Fruit fly (Drosophila melanogaster) whole organism, embryonic: ENCODE results near the gene CG17687.
A peak's percentile ranks its signal among the peaks of the same experiment; 100 is the strongest.

Experiments used
- Ada2b ChIP-seq: fragments of 200-800 bp; sonication (Bioruptor generic); IDR thresholded peaks from 2 replicates; pipeline ENCODE4 v1.3.6; 2022; ENCODE audit warnings: missing biosample characterization, missing genetic modification characterization
- Atf6 ChIP-seq: fragments of 200-800 bp; sonication (Bioruptor generic); IDR thresholded peaks from 2 replicates; pipeline ENCODE4 v1.3.6; 2022; ENCODE audit warnings: missing biosample characterization, missing genetic modification characterization
- CG10267 ChIP-seq: fragments of 200-800 bp; sonication (Bioruptor generic); optimal IDR thresholded peaks from 2 replicates; lab custom pipeline; 2018; ENCODE audit warnings: missing biosample characterization, mild to moderate bottlenecking, missing genetic modification characterization, moderate library complexity
- CG11093 ChIP-seq: fragments of 200-800 bp; sonication (Bioruptor generic); IDR thresholded peaks from 3 replicates; pipeline ENCODE4 v1.3.6; 2022; ENCODE audit warnings: missing biosample characterization, missing genetic modification characterization
- CG11456 ChIP-seq: fragments of 200-800 bp; sonication (Bioruptor generic); IDR thresholded peaks from 3 replicates; pipeline ENCODE4 v1.3.6; 2022; ENCODE audit warnings: missing biosample characterization, missing genetic modification characterization
- CG12219 ChIP-seq: fragments of 200-800 bp; sonication (Bioruptor generic); optimal IDR thresholded peaks from 3 replicates; lab custom pipeline; 2018; ENCODE audit warnings: missing biosample characterization, mild to moderate bottlenecking, missing genetic modification characterization
- CG1233 ChIP-seq: fragments of 200-800 bp; sonication (Bioruptor generic); optimal IDR thresholded peaks from 4 replicates; lab custom pipeline; 2018; ENCODE audit warnings: missing biosample characterization, mild to moderate bottlenecking, missing genetic modification characterization
- CG12391 ChIP-seq: fragments of 200-800 bp; sonication (Bioruptor generic); optimal IDR thresholded peaks from 3 replicates; lab custom pipeline; 2018; ENCODE audit warnings: missing biosample characterization, mild to moderate bottlenecking, missing genetic modification characterization, moderate library complexity
- CG12659 ChIP-seq: fragments of 200-800 bp; sonication (Bioruptor generic); optimal IDR thresholded peaks from 3 replicates; lab custom pipeline; 2017; ENCODE audit warnings: mild to moderate bottlenecking, missing biosample characterization, missing genetic modification reagents, missing genetic modification characterization
- CG14667 ChIP-seq: fragments of 200-800 bp; sonication (Bioruptor generic); IDR thresholded peaks from 2 replicates; pipeline ENCODE4 v1.3.6; 2022; ENCODE audit warnings: missing biosample characterization, missing genetic modification characterization
- CG1602 ChIP-seq: fragments of 200-800 bp; sonication (Bioruptor generic); optimal IDR thresholded peaks from 3 replicates; lab custom pipeline; 2016; ENCODE audit warnings: missing biosample characterization, missing genetic modification characterization
- CG31441 ChIP-seq: fragments of 200-800 bp; sonication (Bioruptor generic); IDR thresholded peaks from 2 replicates; pipeline ENCODE4 v1.3.6; 2022; ENCODE audit warnings: missing biosample characterization, missing genetic modification characterization
- CG33557 ChIP-seq: fragments of 200-800 bp; sonication (Bioruptor generic); optimal IDR thresholded peaks from 2 replicates; lab custom pipeline; 2019; ENCODE audit warnings: missing biosample characterization, mild to moderate bottlenecking, missing genetic modification characterization, moderate library complexity
- CG34422 ChIP-seq: fragments of 200-800 bp; sonication (Bioruptor generic); IDR thresholded peaks from 3 replicates; pipeline ENCODE4 v1.3.6; 2022; ENCODE audit warnings: missing biosample characterization, missing genetic modification characterization
- CG6272 ChIP-seq: fragments of 200-800 bp; sonication (Bioruptor generic); IDR thresholded peaks from 2 replicates; pipeline ENCODE4 v1.3.6; 2022; ENCODE audit warnings: missing biosample characterization, missing genetic modification characterization
- CG6689 ChIP-seq: fragments of 200-800 bp; sonication (Bioruptor generic); IDR thresholded peaks from 2 replicates; pipeline ENCODE4 v1.3.6; 2022; ENCODE audit warnings: missing biosample characterization, missing genetic modification characterization
- CG9932 ChIP-seq: fragments of 200-800 bp; sonication (Bioruptor generic); IDR thresholded peaks from 2 replicates; pipeline ENCODE4 v1.3.6; 2022; ENCODE audit warnings: missing biosample characterization, missing genetic modification characterization
- Dbx ChIP-seq: fragments of 200-800 bp; sonication (Bioruptor generic); IDR thresholded peaks from 3 replicates; pipeline ENCODE4 v1.3.6; 2022; ENCODE audit warnings: missing biosample characterization, missing genetic modification characterization
- Hr3 ChIP-seq: fragments of 200-800 bp; sonication (Bioruptor generic); optimal IDR thresholded peaks from 3 replicates; lab custom pipeline; 2016; ENCODE audit warnings: missing biosample characterization, missing genetic modification characterization
- Hsf ChIP-seq: fragments of 200-800 bp; sonication (Bioruptor generic); optimal IDR thresholded peaks from 3 replicates; lab custom pipeline; 2016; ENCODE audit warnings: missing biosample characterization, missing genetic modification characterization
- NFAT ChIP-seq: fragments of 200-800 bp; sonication (Bioruptor generic); IDR thresholded peaks from 2 replicates; pipeline ENCODE4 v1.3.6; 2022; ENCODE audit warnings: missing biosample characterization, missing genetic modification characterization
- Rx ChIP-seq: fragments of 200-800 bp; sonication (Bioruptor generic); IDR thresholded peaks from 2 replicates; pipeline ENCODE4 v1.3.6; 2022; ENCODE audit warnings: missing biosample characterization, missing genetic modification characterization
- Side ChIP-seq: fragments of 200-800 bp; sonication (Bioruptor generic); optimal IDR thresholded peaks from 2 replicates; lab custom pipeline; 2016; ENCODE audit warnings: missing biosample characterization, missing genetic modification characterization
- Sox100B ChIP-seq: fragments of 200-800 bp; sonication (Bioruptor generic); optimal IDR thresholded peaks from 3 replicates; lab custom pipeline; 2018; ENCODE audit warnings: missing biosample characterization, mild to moderate bottlenecking, missing genetic modification characterization
- Sox102F ChIP-seq: fragments of 200-800 bp; sonication (Bioruptor generic); optimal IDR thresholded peaks from 2 replicates; lab custom pipeline; 2018; ENCODE audit warnings: missing biosample characterization, mild to moderate bottlenecking, missing genetic modification characterization, moderate library complexity
- TFAM ChIP-seq: fragments of 200-800 bp; sonication (Bioruptor generic); optimal IDR thresholded peaks from 2 replicates; lab custom pipeline; 2017; ENCODE audit warnings: missing biosample characterization, missing genetic modification characterization, inconsistent platforms
- Taf1 ChIP-seq: fragments of 200-800 bp; sonication (Bioruptor generic); IDR thresholded peaks from 2 replicates; pipeline ENCODE4 v1.3.6; 2022; ENCODE audit warnings: missing biosample characterization, missing genetic modification characterization
- ap ChIP-seq: fragments of 200-800 bp; sonication (Bioruptor generic); IDR thresholded peaks from 2 replicates; pipeline ENCODE4 v1.3.6; 2022; ENCODE audit warnings: missing biosample characterization, missing genetic modification characterization
- bcd ChIP-seq: fragments of 200-800 bp; sonication (Bioruptor generic); optimal IDR thresholded peaks from 2 replicates; lab custom pipeline; 2017; ENCODE audit warnings: missing biosample characterization, mild to moderate bottlenecking, missing genetic modification characterization
- cwo ChIP-seq: fragments of 200-800 bp; sonication (Bioruptor generic); optimal IDR thresholded peaks from 3 replicates; lab custom pipeline; 2017; ENCODE audit warnings: missing biosample characterization, missing genetic modification characterization, mild to moderate bottlenecking, moderate library complexity, missing genetic modification reagents
- dpn ChIP-seq, 2 experiments: fragments of 200-800 bp; sonication (Bioruptor generic); optimal IDR thresholded peaks; 3 replicates each; lab custom pipeline; 2016; ENCODE audit warnings: missing biosample characterization in 2 of 2, missing genetic modification characterization in 2 of 2
- fd3F ChIP-seq: fragments of 200-800 bp; sonication (Bioruptor generic); optimal IDR thresholded peaks from 2 replicates; lab custom pipeline; 2018; ENCODE audit warnings: missing biosample characterization, mild to moderate bottlenecking, missing genetic modification characterization, moderate library complexity
- grau ChIP-seq: fragments of 200-800 bp; optimal IDR thresholded peaks from 3 replicates; lab custom pipeline; 2019; ENCODE audit warnings: missing biosample characterization, mild to moderate bottlenecking, missing genetic modification characterization, moderate library complexity
- insv ChIP-seq, 2 experiments: fragments of 200-800 bp; sonication (Bioruptor generic); optimal IDR thresholded peaks; 3 replicates each; lab custom pipeline; 2016 to 2018; ENCODE audit warnings: missing biosample characterization in 2 of 2, missing genetic modification characterization in 2 of 2
- kni ChIP-seq: fragments of 200-800 bp; sonication (Bioruptor generic); optimal IDR thresholded peaks from 3 replicates; lab custom pipeline; 2017; ENCODE audit warnings: mild to moderate bottlenecking, missing biosample characterization, missing genetic modification reagents, missing genetic modification characterization
- nerfin-1 ChIP-seq: fragments of 200-800 bp; sonication (Bioruptor generic); optimal IDR thresholded peaks from 3 replicates; lab custom pipeline; 2019; ENCODE audit warnings: missing biosample characterization, mild to moderate bottlenecking, missing genetic modification characterization, moderate library complexity
- nmo ChIP-seq: fragments of 200-800 bp; sonication (Bioruptor generic); optimal IDR thresholded peaks from 2 replicates; lab custom pipeline; 2018; ENCODE audit warnings: missing biosample characterization, mild to moderate bottlenecking, missing genetic modification characterization, moderate library complexity
- otp ChIP-seq: fragments of 200-800 bp; sonication (Bioruptor generic); IDR thresholded peaks from 3 replicates; pipeline ENCODE4, ENCODE4 v1.3.6; 2022; ENCODE audit warnings: missing biosample characterization, missing genetic modification characterization
- pho ChIP-seq: fragments of 200-800 bp; sonication (Bioruptor generic); optimal IDR thresholded peaks from 2 replicates; lab custom pipeline; 2016; ENCODE audit warnings: missing biosample characterization, missing genetic modification characterization
- pnt ChIP-seq: fragments of 200-800 bp; sonication (Bioruptor generic); optimal IDR thresholded peaks from 3 replicates; lab custom pipeline; 2016; ENCODE audit warnings: missing biosample characterization, missing genetic modification characterization
- ro ChIP-seq: fragments of 200-800 bp; sonication (Bioruptor generic); IDR thresholded peaks from 2 replicates; pipeline ENCODE4 v1.3.6; 2022; ENCODE audit warnings: missing biosample characterization, missing genetic modification characterization
- salm ChIP-seq: fragments of 200-800 bp; sonication (Bioruptor generic); optimal IDR thresholded peaks from 2 replicates; lab custom pipeline; 2018; ENCODE audit warnings: missing biosample characterization, mild to moderate bottlenecking, missing genetic modification characterization
- sens ChIP-seq: fragments of 200-800 bp; sonication (Bioruptor generic); peaks from one replicate; lab custom pipeline; 2016; ENCODE audit warnings: missing biosample characterization, missing genetic modification characterization
- shn ChIP-seq: fragments of 200-800 bp; sonication (Bioruptor generic); optimal IDR thresholded peaks from 3 replicates; lab custom pipeline; 2016; ENCODE audit warnings: missing biosample characterization, missing genetic modification characterization
- stc ChIP-seq: fragments of 200-800 bp; sonication (Bioruptor generic); IDR thresholded peaks from 2 replicates; pipeline ENCODE4 v1.3.6; 2022; ENCODE audit warnings: missing biosample characterization, missing genetic modification characterization
- tap ChIP-seq: fragments of 200-800 bp; optimal IDR thresholded peaks from 3 replicates; lab custom pipeline; 2019; ENCODE audit warnings: missing biosample characterization, mild to moderate bottlenecking, missing genetic modification characterization, moderate library complexity
- tio ChIP-seq: fragments of 200-800 bp; sonication (Bioruptor generic); optimal IDR thresholded peaks from 2 replicates; lab custom pipeline; 2017; ENCODE audit warnings: missing biosample characterization, missing genetic modification characterization, inconsistent platforms
- twi ChIP-seq: fragments of 200-800 bp; optimal IDR thresholded peaks from 2 replicates; lab custom pipeline; 2019; ENCODE audit warnings: missing biosample characterization, mild to moderate bottlenecking, missing genetic modification characterization, moderate library complexity
- wor ChIP-seq: fragments of 200-800 bp; sonication (Bioruptor generic); IDR thresholded peaks from 2 replicates; pipeline ENCODE4 v1.3.6; 2022; ENCODE audit warnings: missing biosample characterization, missing genetic modification characterization

The CG17687 gene

DNA sequence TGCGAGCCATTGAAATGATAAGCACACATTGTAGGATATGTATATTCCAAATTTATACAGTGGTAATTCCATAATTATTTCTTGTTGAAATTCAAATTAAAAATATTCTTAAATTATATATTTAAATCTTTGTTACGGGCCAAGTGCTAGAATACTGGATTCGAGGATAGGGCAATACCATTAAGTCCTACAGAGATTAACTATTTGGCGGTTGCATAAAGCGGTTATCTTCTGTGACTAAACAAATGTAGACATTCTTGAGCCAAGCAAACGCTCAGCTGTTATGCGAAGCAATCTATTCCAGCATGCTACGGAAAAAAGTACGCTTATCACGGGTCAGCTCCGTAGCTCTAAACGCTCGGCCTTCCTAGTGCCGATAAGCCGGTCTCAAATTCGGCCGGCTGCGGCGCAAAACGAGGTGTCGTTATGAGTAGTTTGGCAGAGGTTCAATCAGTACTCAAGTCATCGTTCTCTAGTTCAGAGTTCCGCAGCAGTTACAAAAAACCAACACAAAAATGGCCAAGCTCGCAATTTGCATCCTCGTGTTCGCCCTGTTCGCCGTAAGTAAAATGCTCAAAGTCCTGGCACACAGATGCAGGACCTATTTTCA, 7.4 kb downstream of the CG17687 start, which contains the start of gene Nplp2 (continued):
- TF ChIP-seq dpn (GFP tag; optimal IDR thresholded peaks at IDR 0.05; lab: Kevin White, UChicago) (peak in 1 of 2 experiments; percentile 52), fd3F (GFP tag; lab: Kevin White, UChicago) (peak; percentile 63), CG12219 (GFP tag; lab: Kevin White, UChicago) (peak; percentile 24), Side (no peak), Hsf (GFP tag; lab: Kevin White, UChicago) (peak; percentile 44), Hr3 (GFP tag; lab: Kevin White, UChicago) (peak; percentile 38), CG12659 (peak; percentile 41), insv (GFP tag; optimal IDR thresholded peaks at IDR 0.05; lab: Kevin White, UChicago) (no peak), Dbx (GFP tag; lab: Robert Waterston, UW) (peak; percentile 33; the same call in 2 of the 3 replicates), otp (GFP tag; lab: Robert Waterston, UW) (peak; percentile 45; the same call in 1 of the 3 replicates), nerfin-1 (tag; lab: Kevin White, UChicago) (no peak), pho (GFP tag; lab: Kevin White, UChicago) (no peak), pnt (GFP tag; lab: Kevin White, UChicago) (peak; percentile 1), Taf1 (GFP tag; lab: Robert Waterston, UW) (peak; percentile 7; the same call in 1 of the 2 replicates), CG6272 (GFP tag; lab: Robert Waterston, UW) (peak; percentile 51; the same call in 1 of the 2 replicates), ro (GFP tag; lab: Robert Waterston, UW) (0 out of 2 replicates have a peak, but pooled peaks have one; percentile 30), salm (peak; percentile 36), wor (GFP tag; lab: Robert Waterston, UW) (0 out of 2 replicates have a peak, but pooled peaks have one; percentile 19), CG1602 (GFP tag; lab: Kevin White, UChicago) (peak; percentile 40), CG11456 (GFP tag; lab: Robert Waterston, UW) (peak; percentile 71), Rx (GFP tag; lab: Robert Waterston, UW) (0 out of 2 replicates have a peak, but pooled peaks have one; percentile 6), CG14667 (GFP tag; lab: Robert Waterston, UW) (peak; percentile 31), shn (no peak), kni (GFP tag; lab: Kevin White, UChicago) (no peak), Atf6 (GFP tag; lab: Robert Waterston, UW) (peak; percentile 35; the same call in 1 of the 2 replicates), CG33557 (GFP tag; lab: Kevin White, UChicago) (no peak), Sox100B (GFP tag; lab: Kevin White, UChicago) (peak; percentile 32), CG11093 (peak; percentile 46; the same call in 1 of the 3 replicates), grau (tag; lab: Kevin White, UChicago) (peak; percentile 91), stc (GFP tag; lab: Robert Waterston, UW) (no peak), TFAM (GFP tag; lab: Kevin White, UChicago) (no peak), Sox102F (GFP tag; lab: Kevin White, UChicago) (peak; percentile 57), CG34422 (peak; percentile 70), twi (peak; percentile 30), bcd (GFP tag; lab: Kevin White, UChicago) (peak; percentile 43), NFAT (peak; percentile 52; the same call in 1 of the 2 replicates), tap (tag; lab: Kevin White, UChicago) (peak; percentile 34), CG10267 (no peak), Ada2b (GFP tag; lab: Robert Waterston, UW) (peak; percentile 56), CG9932 (GFP tag; lab: Robert Waterston, UW) (peak; percentile 49), CG12391 (peak; percentile 56), CG6689 (GFP tag; lab: Robert Waterston, UW) (peak; percentile 61), cwo (GFP tag; lab: Kevin White, UChicago) (peak; percentile 27), CG1233 (GFP tag; lab: Kevin White, UChicago) (peak; percentile 53), CG31441 (peak; percentile 61), tio (GFP tag; lab: Kevin White, UChicago) (peak; percentile 44), nmo (GFP tag; lab: Kevin White, UChicago) (peak; percentile 59), sens (GFP tag; lab: Kevin White, UChicago) (peak; percentile 79), ap (no peak)
